Worm (Caenorhabditis elegans) whole organism, late embryonic: Measurements from ENCODE around the gene F14D2.19.

Experiments
- ceh-6 ChIP-seq: fragments of 200-800 bp; sonication (Bioruptor generic); optimal IDR thresholded peaks from 2 replicates; lab custom pipeline; 2018; ENCODE audit warnings: mild to moderate bottlenecking, missing genetic modification characterization, missing compliant biosample characterization
- fax-1 ChIP-seq: sonication (generic microtip); optimal IDR thresholded peaks from 2 replicates; lab custom pipeline; 2016; ENCODE audit warnings: missing genotype, missing genetic modification characterization, missing compliant biosample characterization
- fkh-10 ChIP-seq: fragments of 150-350 bp; optimal IDR thresholded peaks from 2 replicates; lab custom pipeline; 2014; ENCODE audit warnings: missing biosample characterization, missing genetic modification reagents, missing genetic modification characterization
- hlh-6 ChIP-seq: sonication (generic microtip); optimal IDR thresholded peaks from 2 replicates; lab custom pipeline; 2016; ENCODE audit warnings: missing genotype, missing genetic modification characterization, missing compliant biosample characterization
- nfya-1 ChIP-seq: sonication (generic microtip); optimal IDR thresholded peaks from 2 replicates; lab custom pipeline; 2017; ENCODE audit warnings: missing genetic modification characterization, mild to moderate bottlenecking, missing compliant biosample characterization, antibody characterized with exemption, moderate library complexity
- pag-3 ChIP-seq: sonication (generic microtip); optimal IDR thresholded peaks from 2 replicates; lab custom pipeline; 2016; ENCODE audit warnings: missing compliant biosample characterization, missing genetic modification characterization, borderline replicate concordance

ce11 chrII:3374779-3375178 lies 37.8 kb upstream of the F14D2.19 start, which contains the start of gene bath-10:
- TF ChIP-seq fax-1, result no peak
- TF ChIP-seq hlh-6, result no peak
- TF ChIP-seq pag-3, result no peak
- TF ChIP-seq nfya-1 (tag; lab: Kevin White, UChicago), result no peak
- TF ChIP-seq fkh-10 (GFP tag; lab: Kevin White, UChicago), result no peak
- TF ChIP-seq ceh-6 (GFP tag; lab: Kevin White, UChicago), result no peak
